Worm (Caenorhabditis elegans) whole organism, L2 larva: Measurements from ENCODE around the gene W04G3.12.

Experiments used
- C34F6.9 ChIP-seq: fragments of 150-350 bp; optimal IDR thresholded peaks from 2 replicates; lab custom pipeline; 2014; ENCODE audit warnings: missing biosample characterization, missing genetic modification characterization
- F13H6.1 ChIP-seq: sonication (generic microtip); optimal IDR thresholded peaks from 2 replicates; lab custom pipeline; 2016; ENCODE audit warnings: missing genetic modification characterization, missing compliant biosample characterization
- R02D3.7 ChIP-seq: fragments of 150-350 bp; optimal IDR thresholded peaks from 2 replicates; lab custom pipeline; 2014; ENCODE audit warnings: missing biosample characterization, missing genetic modification characterization
- Y55F3AM.14 ChIP-seq: fragments of 200-800 bp; sonication (Bioruptor generic); optimal IDR thresholded peaks from 2 replicates; lab custom pipeline; 2018; ENCODE audit warnings: mild to moderate bottlenecking, missing genetic modification characterization, missing compliant biosample characterization
- ZK546.5 ChIP-seq: sonication (generic microtip); optimal IDR thresholded peaks from 2 replicates; lab custom pipeline; 2017; ENCODE audit warnings: missing biosample characterization, missing genetic modification characterization
- alr-1 ChIP-seq: fragments of 150-350 bp; optimal IDR thresholded peaks from 2 replicates; lab custom pipeline; 2014; ENCODE audit warnings: missing biosample characterization, missing genetic modification characterization
- aly-2 ChIP-seq: fragments of 150-350 bp; optimal IDR thresholded peaks from 2 replicates; lab custom pipeline; 2014; ENCODE audit warnings: missing biosample characterization, missing genetic modification characterization
- ama-1 ChIP-seq: fragments of 150-350 bp; optimal IDR thresholded peaks from 2 replicates; lab custom pipeline; 2018; ENCODE audit warnings: inconsistent platforms
- blmp-1 ChIP-seq: sonication (generic microtip); optimal IDR thresholded peaks from 2 replicates; lab custom pipeline; 2017; ENCODE audit warnings: missing genetic modification characterization, mild to moderate bottlenecking, missing compliant biosample characterization, antibody characterized with exemption, moderate library complexity; ENCODE audit not compliant: insufficient read depth
- ceh-16 ChIP-seq: fragments of 150-350 bp; optimal IDR thresholded peaks from 2 replicates; lab custom pipeline; 2014; ENCODE audit warnings: missing biosample characterization, missing genetic modification characterization
- ceh-82 ChIP-seq: fragments of 150-350 bp; optimal IDR thresholded peaks from 2 replicates; lab custom pipeline; 2014; ENCODE audit warnings: missing biosample characterization, missing genetic modification characterization
- crh-2 ChIP-seq: sonication (generic microtip); optimal IDR thresholded peaks from 2 replicates; lab custom pipeline; 2017; ENCODE audit warnings: missing biosample characterization, missing genetic modification characterization
- dmd-4 ChIP-seq: sonication (generic microtip); optimal IDR thresholded peaks from 2 replicates; lab custom pipeline; 2017; ENCODE audit warnings: missing biosample characterization, missing genetic modification characterization
- egl-27 ChIP-seq: sonication (generic microtip); optimal IDR thresholded peaks from 3 replicates; lab custom pipeline; 2017; ENCODE audit warnings: missing biosample characterization, missing genetic modification reagents, missing genetic modification characterization
- elt-1 ChIP-seq: fragments of 150-350 bp; optimal IDR thresholded peaks from 2 replicates; lab custom pipeline; 2014; ENCODE audit warnings: missing biosample characterization, missing genetic modification characterization
- elt-3 ChIP-seq: sonication (generic microtip); optimal IDR thresholded peaks from 2 replicates; lab custom pipeline; 2017; ENCODE audit warnings: missing biosample characterization, missing genetic modification characterization
- fos-1 ChIP-seq: fragments of 150-350 bp; optimal IDR thresholded peaks from 2 replicates; lab custom pipeline; 2014; ENCODE audit warnings: missing biosample characterization, missing genetic modification characterization
- gmeb-1 ChIP-seq: fragments of 150-350 bp; optimal IDR thresholded peaks from 2 replicates; lab custom pipeline; 2014; ENCODE audit warnings: missing biosample characterization, missing genetic modification characterization
- lin-11 ChIP-seq: fragments of 150-350 bp; sonication (generic microtip); optimal IDR thresholded peaks from 2 replicates; lab custom pipeline; 2014; ENCODE audit warnings: missing biosample characterization, missing genetic modification characterization, inconsistent platforms, mixed read lengths
- lin-13 ChIP-seq: fragments of 150-350 bp; optimal IDR thresholded peaks from 2 replicates; lab custom pipeline; 2014; ENCODE audit warnings: missing biosample characterization, missing genetic modification reagents, missing genetic modification characterization
- lin-39 ChIP-seq: fragments of 150-350 bp; optimal IDR thresholded peaks from 2 replicates; lab custom pipeline; 2014; ENCODE audit warnings: missing biosample characterization, missing genetic modification reagents, missing genetic modification characterization
- lsy-2 ChIP-seq, 2 experiments: fragments of 150-350 bp in 1 of 2; sonication (generic microtip) in 1 of 2; optimal IDR thresholded peaks; 2 replicates each; lab custom pipeline; 2014 to 2017; ENCODE audit warnings: missing biosample characterization in 2 of 2, missing genetic modification characterization in 2 of 2
- mab-5 ChIP-seq: fragments of 150-350 bp; optimal IDR thresholded peaks from 2 replicates; lab custom pipeline; 2014; ENCODE audit warnings: missing biosample characterization, missing genetic modification characterization
- mbf-1 ChIP-seq: sonication (generic microtip); optimal IDR thresholded peaks from 2 replicates; lab custom pipeline; 2017; ENCODE audit warnings: missing biosample characterization, missing genetic modification characterization
- mdl-1 ChIP-seq, 2 experiments: fragments of 150-350 bp in 1 of 2; sonication (generic microtip) in 1 of 2; optimal IDR thresholded peaks; 2 replicates each; lab custom pipeline; 2017; ENCODE audit warnings: missing biosample characterization in 2 of 2, missing genetic modification characterization in 2 of 2
- nhr-10 ChIP-seq: sonication (generic microtip); optimal IDR thresholded peaks from 2 replicates; lab custom pipeline; 2017; ENCODE audit warnings: missing biosample characterization, missing genetic modification characterization
- nhr-11 ChIP-seq: fragments of 150-350 bp; optimal IDR thresholded peaks from 2 replicates; lab custom pipeline; 2014; ENCODE audit warnings: missing biosample characterization, missing genetic modification characterization
- nhr-12 ChIP-seq: fragments of 150-350 bp; optimal IDR thresholded peaks from 2 replicates; lab custom pipeline; 2014; ENCODE audit warnings: missing biosample characterization, missing genetic modification characterization
- nhr-129 ChIP-seq: fragments of 150-350 bp; optimal IDR thresholded peaks from 2 replicates; lab custom pipeline; 2014; ENCODE audit warnings: missing biosample characterization, missing genetic modification characterization
- nhr-21 ChIP-seq: fragments of 150-350 bp; optimal IDR thresholded peaks from 2 replicates; lab custom pipeline; 2014; ENCODE audit warnings: missing biosample characterization, missing genetic modification characterization
- nhr-23 ChIP-seq: fragments of 150-350 bp; optimal IDR thresholded peaks from 2 replicates; lab custom pipeline; 2014; ENCODE audit warnings: missing biosample characterization, missing genetic modification reagents, missing genetic modification characterization
- nhr-237 ChIP-seq: fragments of 150-350 bp; optimal IDR thresholded peaks from 2 replicates; lab custom pipeline; 2014; ENCODE audit warnings: missing biosample characterization, missing genetic modification characterization
- nhr-25 ChIP-seq: fragments of 150-350 bp; sonication (generic microtip); optimal IDR thresholded peaks from 3 replicates; lab custom pipeline; 2014; ENCODE audit warnings: missing biosample characterization, missing genetic modification characterization
- nhr-6 ChIP-seq: fragments of 150-350 bp; optimal IDR thresholded peaks from 2 replicates; lab custom pipeline; 2014; ENCODE audit warnings: missing biosample characterization, missing genetic modification characterization
- nhr-77 ChIP-seq: fragments of 150-350 bp; optimal IDR thresholded peaks from 2 replicates; lab custom pipeline; 2014; ENCODE audit warnings: missing biosample characterization, missing genetic modification characterization
- peb-1 ChIP-seq: fragments of 150-350 bp; optimal IDR thresholded peaks from 2 replicates; lab custom pipeline; 2014; ENCODE audit warnings: missing biosample characterization, missing genetic modification characterization
- sem-4 ChIP-seq: fragments of 150-350 bp; optimal IDR thresholded peaks from 2 replicates; lab custom pipeline; 2014; ENCODE audit warnings: missing biosample characterization, missing genetic modification reagents, missing genetic modification characterization
- skn-1 ChIP-seq: sonication (generic microtip); optimal IDR thresholded peaks from 2 replicates; lab custom pipeline; 2017; ENCODE audit warnings: missing biosample characterization, missing genetic modification characterization
- sma-3 ChIP-seq: sonication (generic microtip); optimal IDR thresholded peaks from 2 replicates; lab custom pipeline; 2016; ENCODE audit warnings: missing genetic modification reagents, missing genetic modification characterization, missing compliant biosample characterization
- sma-9 ChIP-seq, 2 experiments: fragments of 150-350 bp in 1 of 2; sonication (generic microtip) in 1 of 2; optimal IDR thresholded peaks; 2 replicates each; lab custom pipeline; 2014 to 2016; ENCODE audit warnings: missing genetic modification characterization in 2 of 2, mild to moderate bottlenecking in 1 of 2, missing biosample characterization in 1 of 2, missing compliant biosample characterization in 1 of 2, missing genetic modification reagents in 1 of 2, moderate library complexity in 1 of 2
- snpc-4 ChIP-seq: fragments of 150-350 bp; optimal IDR thresholded peaks from 2 replicates; lab custom pipeline; 2014; ENCODE audit warnings: missing biosample characterization, missing genetic modification characterization
- unc-39 ChIP-seq: fragments of 150-350 bp; optimal IDR thresholded peaks from 2 replicates; lab custom pipeline; 2014; ENCODE audit warnings: missing biosample characterization, missing genetic modification characterization
- unc-55 ChIP-seq: fragments of 150-350 bp; sonication (generic microtip); optimal IDR thresholded peaks from 3 replicates; lab custom pipeline; 2014; ENCODE audit warnings: missing biosample characterization, missing genetic modification reagents, missing genetic modification characterization
- unc-62 ChIP-seq: fragments of 150-350 bp; optimal IDR thresholded peaks from 2 replicates; lab custom pipeline; 2014; ENCODE audit warnings: missing biosample characterization, missing genetic modification reagents, missing genetic modification characterization
- zag-1 ChIP-seq: fragments of 150-350 bp; optimal IDR thresholded peaks from 2 replicates; lab custom pipeline; 2014; ENCODE audit warnings: missing biosample characterization, missing genetic modification characterization
- ztf-1 ChIP-seq: fragments of 200-800 bp; sonication (Bioruptor generic); conservative IDR thresholded peaks from 2 replicates; pipeline ENCODE4 v1.3.6; 2022; ENCODE audit warnings: missing genetic modification characterization, missing compliant biosample characterization
- ztf-11 ChIP-seq: sonication (generic microtip); optimal IDR thresholded peaks from 2 replicates; lab custom pipeline; 2017; ENCODE audit warnings: missing biosample characterization, missing genetic modification characterization
- ztf-4 ChIP-seq: fragments of 150-350 bp; optimal IDR thresholded peaks from 2 replicates; lab custom pipeline; 2014; ENCODE audit warnings: missing biosample characterization, missing genetic modification characterization

The W04G3.12 gene

ce11 chrX:11073358-11073757, 3.2 kb downstream of the W04G3.12 start, which contains the start of gene W04G3.5:
TSS of gene W04G3.5 (plus strand) at chrX:11073658.
- TF ChIP-seq zag-1 (no peak), dmd-4 (tag; lab: Kevin White, UChicago) (no peak), nhr-6 (tag; lab: Kevin White, UChicago) (no peak), ztf-1 (no peak), lsy-2 (tag; optimal IDR thresholded peaks at IDR 0.05; lab: Kevin White, UChicago) (no peak)

- no peak for TF ChIP-seq mab-5 (tag; lab: Kevin White, UChicago)
- no peak for TF ChIP-seq fos-1
- TF ChIP-seq unc-55, result no peak
- no peak for TF ChIP-seq egl-27
- no peak for TF ChIP-seq nhr-25 (tag; lab: Kevin White, UChicago)
- TF ChIP-seq ztf-1, result no peak
- TF ChIP-seq snpc-4 (tag; lab: Kevin White, UChicago), result no peak
- TF ChIP-seq sma-3 (GFP tag; lab: Kevin White, UChicago), result no peak
- no peak for TF ChIP-seq lin-11 (tag; lab: Kevin White, UChicago)
- no peak for TF ChIP-seq nhr-11
- TF ChIP-seq zag-1, result no peak
- no peak for TF ChIP-seq lin-13 (GFP tag; lab: Kevin White, UChicago)
- TF ChIP-seq elt-3 (tag; lab: Kevin White, UChicago), result no peak
Measured at ce11 chrX:11072701-11073100, 3.9 kb downstream of the W04G3.12 start.

DNA sequence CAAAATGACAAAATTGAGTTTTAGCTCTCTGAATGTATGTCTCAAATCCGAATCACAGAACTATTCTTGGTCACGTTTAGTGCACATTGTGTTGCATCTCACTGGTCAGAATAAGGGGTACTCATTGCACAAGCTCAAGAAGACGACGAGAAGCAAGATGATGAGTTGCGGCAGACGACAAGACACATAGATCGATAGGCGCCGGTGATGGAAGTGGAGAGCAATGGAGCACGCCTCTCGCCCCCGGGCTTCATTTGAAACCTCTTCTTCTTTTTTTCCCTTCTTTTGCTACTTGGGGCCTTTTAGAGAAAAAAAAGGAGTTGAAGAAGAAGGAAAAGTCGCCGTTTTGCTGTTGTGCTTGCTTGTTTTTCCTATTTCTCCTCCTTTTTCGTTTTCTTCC, 8.3 kb downstream of the W04G3.12 start, which contains the start of gene apt-9:
TSS of gene apt-9 (plus strand) at position 194 of the 400 bp plus-strand sequence.
- TF ChIP-seq lsy-2 (tag; optimal IDR thresholded peaks at IDR 0.05; lab: Kevin White, UChicago) (peak in 1 of 2 experiments; percentile 42), skn-1 (no peak), unc-55 (peak; percentile 81), F13H6.1 (no peak), sem-4 (tag; lab: Kevin White, UChicago) (no peak), egl-27 (no peak), alr-1 (no peak), ztf-4 (tag; lab: Kevin White, UChicago) (no peak), aly-2 (tag; lab: Kevin White, UChicago) (no peak), nhr-23 (tag; lab: Kevin White, UChicago) (no peak), nhr-237 (tag; lab: Kevin White, UChicago) (no peak), lin-13 (GFP tag; lab: Kevin White, UChicago) (no peak), nhr-6 (tag; lab: Kevin White, UChicago) (no peak), sma-9 (GFP tag; optimal IDR thresholded peaks at IDR 0.05; lab: Kevin White, UChicago) (peak; percentile 22), sma-9 (tag; optimal IDR thresholded peaks at IDR 0.05; lab: Kevin White, UChicago) (no peak), ztf-1 (no peak), nhr-77 (no peak), unc-62 (GFP tag; lab: Kevin White, UChicago) (no peak), blmp-1 (tag; lab: Kevin White, UChicago) (no peak), nhr-10 (tag; lab: Kevin White, UChicago) (no peak), ceh-16 (tag; lab: Kevin White, UChicago) (no peak), elt-3 (tag; lab: Kevin White, UChicago) (no peak), C34F6.9 (tag; lab: Kevin White, UChicago) (peak; percentile 26), peb-1 (no peak), unc-39 (tag; lab: Kevin White, UChicago) (no peak), snpc-4 (tag; lab: Kevin White, UChicago) (peak; percentile 23), nhr-11 (no peak), mbf-1 (tag; lab: Kevin White, UChicago) (no peak), dmd-4 (tag; lab: Kevin White, UChicago) (no peak), Y55F3AM.14 (GFP tag; lab: Kevin White, UChicago) (peak; percentile 31), nhr-12 (no peak), zag-1 (no peak), mdl-1 (tag; optimal IDR thresholded peaks at IDR 0.05; lab: Kevin White, UChicago) (peak in 1 of 2 experiments; percentile 28), nhr-25 (tag; lab: Kevin White, UChicago) (no peak), R02D3.7 (tag; lab: Kevin White, UChicago) (no peak), sma-3 (GFP tag; lab: Kevin White, UChicago) (no peak), ztf-11 (tag; lab: Kevin White, UChicago) (no peak), mab-5 (tag; lab: Kevin White, UChicago) (peak; percentile 8), lin-11 (tag; lab: Kevin White, UChicago) (peak; percentile 16), gmeb-1 (tag; lab: Kevin White, UChicago) (no peak), ama-1 (no peak), ceh-82 (tag; lab: Kevin White, UChicago) (no peak), lin-39 (tag; lab: Kevin White, UChicago) (no peak), fos-1 (no peak), ZK546.5 (no peak), nhr-21 (tag; lab: Kevin White, UChicago) (no peak), nhr-129 (tag; lab: Kevin White, UChicago) (peak; percentile 54), crh-2 (tag; lab: Kevin White, UChicago) (no peak), elt-1 (no peak)
